Worm (Caenorhabditis elegans) whole organism, L1 larva: ENCODE results near the gene str-238.
A peak's percentile ranks its signal among the peaks of the same experiment; 100 is the strongest.

ENCODE experiments used
- C04F5.9 ChIP-seq: sonication (generic microtip); optimal IDR thresholded peaks from 2 replicates; lab custom pipeline; 2016; ENCODE audit warnings: missing genetic modification characterization, missing compliant biosample characterization
- C16A3.4 ChIP-seq: fragments of 150-350 bp; optimal IDR thresholded peaks from 2 replicates; lab custom pipeline; 2014; ENCODE audit warnings: missing biosample characterization, missing genetic modification characterization
- aly-2 ChIP-seq: fragments of 150-350 bp; optimal IDR thresholded peaks from 2 replicates; lab custom pipeline; 2014; ENCODE audit warnings: missing biosample characterization, missing genetic modification characterization
- ama-1 ChIP-seq: fragments of 150-350 bp; optimal IDR thresholded peaks from 2 replicates; lab custom pipeline; 2014
- blmp-1 ChIP-seq: fragments of 150-350 bp; optimal IDR thresholded peaks from 2 replicates; lab custom pipeline; 2014; ENCODE audit warnings: missing biosample characterization, missing genetic modification characterization
- ceh-63 ChIP-seq: fragments of 200-800 bp; sonication (Bioruptor generic); optimal IDR thresholded peaks from 2 replicates; lab custom pipeline; 2018; ENCODE audit warnings: mild to moderate bottlenecking, missing genetic modification characterization, missing compliant biosample characterization
- ceh-8 ChIP-seq: fragments of 200-800 bp; sonication (Bioruptor generic); optimal IDR thresholded peaks from 2 replicates; lab custom pipeline; 2018; ENCODE audit warnings: mild to moderate bottlenecking, missing genetic modification characterization, moderate library complexity, missing compliant biosample characterization
- ceh-82 ChIP-seq, 3 experiments: fragments of 150-350 bp in 1 of 3; sonication (generic microtip) in 2 of 3; optimal IDR thresholded peaks; 2 replicates each; lab custom pipeline; 2014 to 2017; ENCODE audit warnings: missing biosample characterization in 3 of 3, missing genetic modification characterization in 3 of 3
- ceh-88 ChIP-seq: fragments of 200-800 bp; sonication (Bioruptor generic); IDR thresholded peaks from 2 replicates; pipeline ENCODE4 v1.3.6; 2022; ENCODE audit warnings: missing genetic modification characterization, missing compliant biosample characterization
- ceh-90 ChIP-seq: sonication (generic microtip); optimal IDR thresholded peaks from 2 replicates; lab custom pipeline; 2016; ENCODE audit warnings: missing genetic modification characterization, missing compliant biosample characterization
- ces-1 ChIP-seq: fragments of 150-350 bp; optimal IDR thresholded peaks from 2 replicates; lab custom pipeline; 2014; ENCODE audit warnings: missing biosample characterization, missing genetic modification reagents, missing genetic modification characterization
- dsc-1 ChIP-seq: sonication (generic microtip); optimal IDR thresholded peaks from 2 replicates; lab custom pipeline; 2016; ENCODE audit warnings: mild to moderate bottlenecking, missing genetic modification characterization, missing compliant biosample characterization
- efl-1 ChIP-seq, 4 experiments: fragments of 150-350 bp; optimal IDR thresholded peaks in 3 of 4; peaks in 1 of 4; 1 replicate in 1 of 4; 2 replicates in 3 of 4; lab custom pipeline; 2014; ENCODE audit warnings: missing biosample characterization in 2 of 4, missing genetic modification characterization in 2 of 4, missing genetic modification reagents in 2 of 4
- efl-3 ChIP-seq: fragments of 200-800 bp; sonication (Bioruptor generic); optimal IDR thresholded peaks from 2 replicates; lab custom pipeline; 2018; ENCODE audit warnings: mild to moderate bottlenecking, missing genetic modification characterization, missing compliant biosample characterization
- egl-13 ChIP-seq: sonication (generic microtip); optimal IDR thresholded peaks from 2 replicates; lab custom pipeline; 2016; ENCODE audit warnings: missing genotype, missing genetic modification reagents, missing genetic modification characterization, missing compliant biosample characterization
- egl-27 ChIP-seq, 2 experiments: fragments of 150-350 bp in 1 of 2; sonication (generic microtip); optimal IDR thresholded peaks; 3 replicates each; lab custom pipeline; 2017 to 2018; ENCODE audit warnings: missing biosample characterization in 2 of 2, missing genetic modification characterization in 2 of 2, missing genetic modification reagents in 2 of 2
- elt-2 ChIP-seq: sonication (generic microtip); optimal IDR thresholded peaks from 2 replicates; lab custom pipeline; 2016; ENCODE audit warnings: missing genetic modification characterization, mild to moderate bottlenecking, inconsistent platforms, missing compliant biosample characterization, missing genetic modification reagents
- fkh-10 ChIP-seq: sonication (generic microtip); optimal IDR thresholded peaks from 2 replicates; lab custom pipeline; 2017; ENCODE audit warnings: missing biosample characterization, missing genetic modification reagents, missing genetic modification characterization
- fkh-4 ChIP-seq: sonication (generic microtip); optimal IDR thresholded peaks from 2 replicates; lab custom pipeline; 2016; ENCODE audit warnings: missing compliant biosample characterization, missing genetic modification characterization, borderline replicate concordance
- fkh-8 ChIP-seq: sonication (generic microtip); optimal IDR thresholded peaks from 2 replicates; lab custom pipeline; 2016; ENCODE audit warnings: mild to moderate bottlenecking, missing genetic modification characterization, missing compliant biosample characterization
- hlh-17 ChIP-seq: fragments of 200-800 bp; sonication (Bioruptor generic); optimal IDR thresholded peaks from 2 replicates; lab custom pipeline; 2018; ENCODE audit warnings: missing genetic modification characterization, mild to moderate bottlenecking, missing compliant biosample characterization, moderate library complexity, borderline replicate concordance
- hlh-4 ChIP-seq: sonication (generic microtip); optimal IDR thresholded peaks from 2 replicates; lab custom pipeline; 2016; ENCODE audit warnings: mild to moderate bottlenecking, missing genetic modification characterization, missing compliant biosample characterization
- isw-1 ChIP-seq: fragments of 200-800 bp; sonication (Bioruptor generic); IDR thresholded peaks from 2 replicates; pipeline ENCODE4 v1.3.6; 2022; ENCODE audit warnings: missing genetic modification characterization, missing compliant biosample characterization
- lin-35 ChIP-seq, 2 experiments: fragments of 150-350 bp; optimal IDR thresholded peaks; 2 replicates each; lab custom pipeline; 2014; ENCODE audit warnings: missing biosample characterization in 2 of 2, missing genetic modification characterization in 2 of 2, missing genetic modification reagents in 2 of 2
- lin-39 ChIP-seq: fragments of 150-350 bp; optimal IDR thresholded peaks from 2 replicates; lab custom pipeline; 2014; ENCODE audit warnings: missing biosample characterization, missing genetic modification reagents, missing genetic modification characterization
- lir-3 ChIP-seq: sonication (generic microtip); optimal IDR thresholded peaks from 2 replicates; lab custom pipeline; 2016; ENCODE audit warnings: mild to moderate bottlenecking, missing genetic modification characterization, moderate library complexity, missing compliant biosample characterization; ENCODE audit not compliant: poor library complexity
- mdl-1 ChIP-seq, 2 experiments: fragments of 150-350 bp; optimal IDR thresholded peaks; 2 replicates each; lab custom pipeline; 2014 to 2017; ENCODE audit warnings: missing biosample characterization in 2 of 2, missing genetic modification characterization in 2 of 2, inconsistent platforms in 1 of 2
- mep-1 ChIP-seq: fragments of 150-350 bp; optimal IDR thresholded peaks from 2 replicates; lab custom pipeline; 2014; ENCODE audit warnings: missing biosample characterization, missing genetic modification characterization
- nhr-237 ChIP-seq: fragments of 150-350 bp; optimal IDR thresholded peaks from 2 replicates; lab custom pipeline; 2014; ENCODE audit warnings: missing biosample characterization, missing genetic modification characterization
- nhr-28 ChIP-seq: fragments of 150-350 bp; optimal IDR thresholded peaks from 2 replicates; lab custom pipeline; 2014; ENCODE audit warnings: missing biosample characterization, missing genetic modification characterization
- nhr-47 ChIP-seq: sonication (generic microtip); optimal IDR thresholded peaks from 2 replicates; lab custom pipeline; 2016; ENCODE audit warnings: mild to moderate bottlenecking, missing genetic modification characterization, moderate library complexity, missing compliant biosample characterization
- nhr-71 ChIP-seq: sonication (generic microtip); optimal IDR thresholded peaks from 2 replicates; lab custom pipeline; 2016; ENCODE audit warnings: mild to moderate bottlenecking, missing genetic modification characterization, moderate library complexity, missing compliant biosample characterization
- nhr-85 ChIP-seq: sonication (generic microtip); peaks from one replicate; lab custom pipeline; 2016; ENCODE audit warnings: missing genetic modification characterization, inconsistent platforms, missing compliant biosample characterization
- nhr-90 ChIP-seq: sonication (generic microtip); optimal IDR thresholded peaks from 2 replicates; lab custom pipeline; 2016; ENCODE audit warnings: mild to moderate bottlenecking, missing genetic modification characterization, missing compliant biosample characterization; ENCODE audit not compliant: poor library complexity
- pag-3 ChIP-seq: sonication (generic microtip); optimal IDR thresholded peaks from 2 replicates; lab custom pipeline; 2017; ENCODE audit warnings: missing genetic modification characterization, mild to moderate bottlenecking, missing compliant biosample characterization, antibody characterized with exemption, borderline replicate concordance; ENCODE audit not compliant: insufficient read depth
- pax-3 ChIP-seq: fragments of 200-800 bp; sonication (Bioruptor generic); optimal IDR thresholded peaks from 2 replicates; lab custom pipeline; 2018; ENCODE audit warnings: mild to moderate bottlenecking, missing genetic modification characterization, moderate library complexity, missing compliant biosample characterization
- pqm-1 ChIP-seq: sonication (generic microtip); optimal IDR thresholded peaks from 3 replicates; lab custom pipeline; 2017; ENCODE audit warnings: missing biosample characterization, missing genetic modification characterization
- rnt-1 ChIP-seq: sonication (generic microtip); optimal IDR thresholded peaks from 2 replicates; lab custom pipeline; 2016; ENCODE audit warnings: mild to moderate bottlenecking, missing genetic modification characterization, moderate library complexity, missing compliant biosample characterization
- skn-1 ChIP-seq: fragments of 150-350 bp; optimal IDR thresholded peaks from 2 replicates; lab custom pipeline; 2014; ENCODE audit warnings: missing biosample characterization, missing genetic modification characterization
- snpc-4 ChIP-seq: fragments of 150-350 bp; optimal IDR thresholded peaks from 2 replicates; lab custom pipeline; 2014; ENCODE audit warnings: missing biosample characterization, missing genetic modification characterization
- snu-23 ChIP-seq: sonication (generic microtip); optimal IDR thresholded peaks from 2 replicates; lab custom pipeline; 2016; ENCODE audit warnings: missing genetic modification characterization, missing compliant biosample characterization
- sox-4 ChIP-seq: sonication (generic microtip); optimal IDR thresholded peaks from 2 replicates; lab custom pipeline; 2016; ENCODE audit warnings: missing genetic modification characterization, missing compliant biosample characterization
- sup-37 ChIP-seq: fragments of 200-800 bp; sonication (Bioruptor generic); optimal IDR thresholded peaks from 2 replicates; lab custom pipeline; 2018; ENCODE audit warnings: mild to moderate bottlenecking, missing genetic modification characterization, missing compliant biosample characterization
- swsn-7 ChIP-seq: sonication (generic microtip); optimal IDR thresholded peaks from 2 replicates; lab custom pipeline; 2016; ENCODE audit warnings: missing genetic modification characterization, missing compliant biosample characterization
- unc-62 ChIP-seq: fragments of 150-350 bp; optimal IDR thresholded peaks from 2 replicates; lab custom pipeline; 2014; ENCODE audit warnings: missing biosample characterization, missing genetic modification reagents, missing genetic modification characterization
- unc-86 ChIP-seq: sonication (generic microtip); optimal IDR thresholded peaks from 2 replicates; lab custom pipeline; 2016; ENCODE audit warnings: missing genetic modification characterization, missing compliant biosample characterization
- zip-4 ChIP-seq: fragments of 200-800 bp; sonication (Bioruptor generic); optimal IDR thresholded peaks from 2 replicates; lab custom pipeline; 2018; ENCODE audit warnings: mild to moderate bottlenecking, missing genetic modification characterization, moderate library complexity, missing compliant biosample characterization
- ztf-11 ChIP-seq, 2 experiments: sonication (generic microtip); optimal IDR thresholded peaks; 2 replicates each; lab custom pipeline; 2016 to 2017; ENCODE audit warnings: missing genetic modification characterization in 2 of 2, missing biosample characterization in 1 of 2, missing compliant biosample characterization in 1 of 2
- ztf-4 ChIP-seq: fragments of 150-350 bp; optimal IDR thresholded peaks from 2 replicates; lab custom pipeline; 2014; ENCODE audit warnings: missing biosample characterization, missing genetic modification characterization

str-238 gene

DNA sequence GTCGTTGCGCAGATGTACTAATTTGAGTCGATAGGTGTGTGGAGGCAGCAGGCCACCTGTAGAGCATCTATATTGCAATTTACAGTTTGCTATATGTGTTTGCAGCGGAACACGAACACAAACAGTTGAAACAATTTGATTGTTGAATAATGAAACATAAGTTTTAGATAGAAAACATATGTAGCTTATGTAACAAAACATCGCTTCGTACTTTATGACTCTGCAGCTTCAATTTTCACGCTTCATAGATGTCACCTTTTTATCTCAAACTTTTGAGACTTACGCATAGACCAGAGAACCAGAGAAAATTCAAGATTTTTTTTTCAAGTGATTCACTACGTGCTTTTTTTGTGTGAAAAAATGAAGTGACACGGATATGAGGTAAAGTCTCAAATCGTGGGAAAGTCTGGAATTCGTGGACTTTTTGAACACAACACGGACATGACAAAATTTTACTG is 40.9 kb upstream of the str-238 start, which contains the start of gene fbxb-72 (continued):
- no peak for TF ChIP-seq fkh-4
- TF ChIP-seq skn-1, result no peak
- TF ChIP-seq fkh-8 (tag; lab: Kevin White, UChicago), result peak; percentile 46
- peak; percentile 23 for TF ChIP-seq zip-4 (GFP tag; lab: Kevin White, UChicago)
- peak; percentile 60 for TF ChIP-seq elt-2
- peak; percentile 53 for TF ChIP-seq rnt-1 (tag; lab: Kevin White, UChicago)
- peak; percentile 100 for TF ChIP-seq aly-2 (tag; lab: Kevin White, UChicago)
- peak in 1 of 2 experiments; percentile 5 for TF ChIP-seq ztf-11 (tag; optimal IDR thresholded peaks at IDR 0.05; lab: Kevin White, UChicago)
- TF ChIP-seq isw-1 (GFP tag; lab: Robert Waterston, UW), result no peak
- peak; percentile 37 to 38 for TF ChIP-seq efl-1 (optimal IDR thresholded peaks at IDR 0.05; lab: Kevin White, UChicago)
- TF ChIP-seq efl-1 (GFP tag; optimal IDR thresholded peaks at IDR 0.05 in 1 of 2; lab: Kevin White, UChicago), result peak in 1 of 2 experiments; percentile 95
- TF ChIP-seq nhr-90, result peak; percentile 76
- TF ChIP-seq C04F5.9 (tag; lab: Kevin White, UChicago), result peak; percentile 21
- no peak for TF ChIP-seq efl-3
- TF ChIP-seq ces-1 (GFP tag; lab: Kevin White, UChicago), result no peak
- TF ChIP-seq pax-3 (tag; lab: Kevin White, UChicago), result no peak
- TF ChIP-seq lir-3 (tag; lab: Kevin White, UChicago), result peak; percentile 47
- TF ChIP-seq mdl-1 (tag; optimal IDR thresholded peaks at IDR 0.05; lab: Kevin White, UChicago), result no peak
- TF ChIP-seq ama-1 (lab: Kevin White, UChicago), result peak; percentile 89
- peak; percentile 38; the same call in 1 of the 2 replicates for TF ChIP-seq ceh-88 (GFP tag; lab: Robert Waterston, UW)
- peak; percentile 55 for TF ChIP-seq sup-37
- TF ChIP-seq sox-4, result no peak
- TF ChIP-seq unc-86 (tag; lab: Kevin White, UChicago), result no peak
- no peak for TF ChIP-seq ceh-90 (tag; lab: Kevin White, UChicago)
- TF ChIP-seq mep-1 (tag; lab: Kevin White, UChicago), result no peak
- no peak for TF ChIP-seq ceh-63 (GFP tag; lab: Kevin White, UChicago)
- no peak for TF ChIP-seq fkh-10 (GFP tag; lab: Kevin White, UChicago)
- TF ChIP-seq pag-3 (tag; lab: Kevin White, UChicago), result no peak
- TF ChIP-seq snu-23 (GFP tag; lab: Kevin White, UChicago), result peak; percentile 78
- no peak for TF ChIP-seq ceh-82 (tag; optimal IDR thresholded peaks at IDR 0.05; lab: Kevin White, UChicago)
- no peak for TF ChIP-seq nhr-237
- peak; percentile 85 for TF ChIP-seq ztf-4 (tag; lab: Kevin White, UChicago)
- no peak for TF ChIP-seq hlh-17
- TF ChIP-seq pqm-1, result no peak
- no peak for TF ChIP-seq egl-13
- no peak for TF ChIP-seq snpc-4
- no peak for TF ChIP-seq dsc-1 (tag; lab: Kevin White, UChicago)
- no peak for TF ChIP-seq hlh-4 (tag; lab: Kevin White, UChicago)
- peak; percentile 68 for TF ChIP-seq nhr-47
- TF ChIP-seq nhr-28 (tag; lab: Kevin White, UChicago), result no peak
- TF ChIP-seq lin-39 (tag; lab: Kevin White, UChicago), result peak; percentile 37
- TF ChIP-seq ceh-8 (GFP tag; lab: Kevin White, UChicago), result no peak
- TF ChIP-seq unc-62 (GFP tag; lab: Kevin White, UChicago), result no peak
- TF ChIP-seq swsn-7, result peak; percentile 7
- TF ChIP-seq lin-35 (GFP tag; optimal IDR thresholded peaks at IDR 0.05; lab: Kevin White, UChicago), result peak in 1 of 2 experiments; percentile 85
- peak; percentile 92 for TF ChIP-seq C16A3.4 (tag; lab: Kevin White, UChicago)
- no peak for TF ChIP-seq blmp-1 (tag; lab: Kevin White, UChicago)
- TF ChIP-seq egl-27 (tag; optimal IDR thresholded peaks at IDR 0.05; lab: Kevin White, UChicago), result no peak
- peak; percentile 84 for TF ChIP-seq nhr-71
- no peak for TF ChIP-seq nhr-85 (tag; lab: Kevin White, UChicago)
- TF ChIP-seq, all 84 proteins: peak for 32
